Worm (Caenorhabditis elegans) whole organism, late embryonic: ENCODE results near the gene srd-41.

Source experiments
- ama-1 ChIP-seq: fragments of 150-350 bp; optimal IDR thresholded peaks from 2 replicates; lab custom pipeline; 2014
- ceh-31 ChIP-seq: sonication (generic microtip); optimal IDR thresholded peaks from 2 replicates; lab custom pipeline; 2016; ENCODE audit warnings: missing genetic modification characterization, missing compliant biosample characterization
- dmd-4 ChIP-seq: sonication (generic microtip); optimal IDR thresholded peaks from 2 replicates; lab custom pipeline; 2016; ENCODE audit warnings: borderline replicate concordance, missing genetic modification characterization, missing compliant biosample characterization
- elt-2 ChIP-seq: sonication (generic microtip); optimal IDR thresholded peaks from 2 replicates; lab custom pipeline; 2016; ENCODE audit warnings: missing genetic modification reagents, missing genetic modification characterization, missing compliant biosample characterization
- pha-4 ChIP-seq: fragments of 150-350 bp; optimal IDR thresholded peaks from 2 replicates; lab custom pipeline; 2018; ENCODE audit warnings: missing biosample characterization, missing genetic modification reagents, missing genetic modification characterization
- rnt-1 ChIP-seq: sonication (generic microtip); optimal IDR thresholded peaks from 2 replicates; lab custom pipeline; 2016; ENCODE audit warnings: missing genetic modification characterization, missing compliant biosample characterization
- syd-9 ChIP-seq: sonication (generic microtip); optimal IDR thresholded peaks from 2 replicates; lab custom pipeline; 2016; ENCODE audit warnings: mild to moderate bottlenecking, missing genetic modification characterization, moderate library complexity, missing compliant biosample characterization
- unc-55 ChIP-seq: sonication (generic microtip); optimal IDR thresholded peaks from 2 replicates; lab custom pipeline; 2017; ENCODE audit warnings: missing biosample characterization, missing genetic modification reagents, missing genetic modification characterization

- TF ChIP-seq pha-4 (tag; lab: Kevin White, UChicago) (no peak), ceh-31 (tag; lab: Kevin White, UChicago) (no peak), syd-9 (no peak), elt-2 (tag; lab: Kevin White, UChicago) (no peak), ama-1 (lab: Kevin White, UChicago) (no peak), rnt-1 (no peak), unc-55 (no peak), dmd-4 (tag; lab: Kevin White, UChicago) (no peak)
Measured at ce11 chrX:12352872-12353271, 26.3 kb downstream of the srd-41 start, which contains the start of gene F42F12.4.
